Fruit fly (Drosophila melanogaster) whole organism, pupa: Measurements from ENCODE around the gene Taf3.

Experiments
- CG10348 ChIP-seq: fragments of 200-800 bp; sonication (Bioruptor generic); IDR thresholded peaks from 2 replicates; pipeline ENCODE4 v1.3.6; 2022; ENCODE audit warnings: missing biosample characterization, missing genetic modification characterization
- CG12605 ChIP-seq: fragments of 200-800 bp; sonication (Bioruptor generic); IDR thresholded peaks from 2 replicates; pipeline ENCODE4 v1.3.6; 2022; ENCODE audit warnings: missing biosample characterization, missing genetic modification characterization
- CG13204 ChIP-seq: fragments of 200-800 bp; sonication (Bioruptor generic); optimal IDR thresholded peaks from 2 replicates; lab custom pipeline; 2018; ENCODE audit warnings: missing biosample characterization, mild to moderate bottlenecking, missing genetic modification characterization, moderate library complexity
- CG14655 ChIP-seq: fragments of 200-800 bp; sonication (Bioruptor generic); optimal IDR thresholded peaks from 3 replicates; lab custom pipeline; 2017; ENCODE audit warnings: mild to moderate bottlenecking, missing biosample characterization, missing genetic modification reagents, missing genetic modification characterization
- CG15710 ChIP-seq: fragments of 200-800 bp; sonication (Bioruptor generic); optimal IDR thresholded peaks from 2 replicates; lab custom pipeline; 2018; ENCODE audit warnings: missing biosample characterization, mild to moderate bottlenecking, missing genetic modification characterization, moderate library complexity
- CG17806 ChIP-seq: fragments of 200-800 bp; sonication (Bioruptor generic); optimal IDR thresholded peaks from 2 replicates; lab custom pipeline; 2018; ENCODE audit warnings: missing biosample characterization, mild to moderate bottlenecking, missing genetic modification characterization, moderate library complexity
- CG32121 ChIP-seq: fragments of 200-800 bp; sonication (Bioruptor generic); IDR thresholded peaks from 2 replicates; pipeline ENCODE4 v1.3.6; 2022; ENCODE audit warnings: missing biosample characterization, missing genetic modification characterization
- CG34367 ChIP-seq: fragments of 200-800 bp; sonication (Bioruptor generic); optimal IDR thresholded peaks from 2 replicates; lab custom pipeline; 2018; ENCODE audit warnings: missing biosample characterization, mild to moderate bottlenecking, missing genetic modification characterization
- CG4496 ChIP-seq: fragments of 200-800 bp; sonication (Bioruptor generic); IDR thresholded peaks from 3 replicates; pipeline ENCODE4 v1.3.6; 2022; ENCODE audit warnings: missing biosample characterization, missing genetic modification characterization
- CG8159 ChIP-seq: fragments of 200-800 bp; sonication (Bioruptor generic); optimal IDR thresholded peaks from 3 replicates; lab custom pipeline; 2018; ENCODE audit warnings: missing biosample characterization, mild to moderate bottlenecking, missing genetic modification characterization, moderate library complexity
- CG8301 ChIP-seq: fragments of 200-800 bp; sonication (Bioruptor generic); optimal IDR thresholded peaks from 2 replicates; lab custom pipeline; 2018; ENCODE audit warnings: missing biosample characterization, mild to moderate bottlenecking, missing genetic modification characterization
- CG9948 ChIP-seq: fragments of 200-800 bp; sonication (Bioruptor generic); optimal IDR thresholded peaks from 2 replicates; lab custom pipeline; 2018; ENCODE audit warnings: missing biosample characterization, mild to moderate bottlenecking, missing genetic modification characterization, moderate library complexity
- D1 ChIP-seq: fragments of 200-800 bp; sonication (Bioruptor generic); optimal IDR thresholded peaks from 2 replicates; lab custom pipeline; 2018; ENCODE audit warnings: missing biosample characterization, mild to moderate bottlenecking, missing genetic modification characterization, moderate library complexity
- EcR ChIP-seq: fragments of 200-800 bp; sonication (Bioruptor generic); optimal IDR thresholded peaks from 3 replicates; lab custom pipeline; 2019; ENCODE audit warnings: missing biosample characterization, missing genetic modification characterization, mild to moderate bottlenecking, moderate library complexity, missing genetic modification reagents
- Ets98B ChIP-seq: fragments of 200-800 bp; sonication (Bioruptor generic); IDR thresholded peaks from 2 replicates; pipeline ENCODE4 v1.3.6; 2022; ENCODE audit warnings: missing biosample characterization, missing genetic modification characterization
- Pif1A ChIP-seq: fragments of 200-800 bp; sonication (Bioruptor generic); optimal IDR thresholded peaks from 3 replicates; lab custom pipeline; 2016; ENCODE audit warnings: missing biosample characterization, missing genetic modification characterization
- Pif1B ChIP-seq: fragments of 200-800 bp; sonication (Bioruptor generic); optimal IDR thresholded peaks from 3 replicates; lab custom pipeline; 2016; ENCODE audit warnings: missing biosample characterization, missing genetic modification characterization
- Snoo ChIP-seq: fragments of 200-800 bp; sonication (Bioruptor generic); optimal IDR thresholded peaks from 3 replicates; lab custom pipeline; 2017; ENCODE audit warnings: missing biosample characterization, mild to moderate bottlenecking, missing genetic modification characterization, inconsistent platforms
- fd96Ca ChIP-seq: fragments of 200-800 bp; sonication (Bioruptor generic); IDR thresholded peaks from 3 replicates; pipeline ENCODE4 v1.3.6; 2022; ENCODE audit warnings: missing biosample characterization, missing genetic modification characterization
- gl ChIP-seq: fragments of 200-800 bp; sonication (Bioruptor generic); optimal IDR thresholded peaks from 2 replicates; lab custom pipeline; 2018; ENCODE audit warnings: missing biosample characterization, mild to moderate bottlenecking, missing genetic modification characterization
- rn ChIP-seq: fragments of 200-800 bp; sonication (Bioruptor generic); IDR thresholded peaks from 2 replicates; pipeline ENCODE4 v1.3.6; 2022; ENCODE audit warnings: missing biosample characterization, missing genetic modification characterization

The Taf3 gene

DNA sequence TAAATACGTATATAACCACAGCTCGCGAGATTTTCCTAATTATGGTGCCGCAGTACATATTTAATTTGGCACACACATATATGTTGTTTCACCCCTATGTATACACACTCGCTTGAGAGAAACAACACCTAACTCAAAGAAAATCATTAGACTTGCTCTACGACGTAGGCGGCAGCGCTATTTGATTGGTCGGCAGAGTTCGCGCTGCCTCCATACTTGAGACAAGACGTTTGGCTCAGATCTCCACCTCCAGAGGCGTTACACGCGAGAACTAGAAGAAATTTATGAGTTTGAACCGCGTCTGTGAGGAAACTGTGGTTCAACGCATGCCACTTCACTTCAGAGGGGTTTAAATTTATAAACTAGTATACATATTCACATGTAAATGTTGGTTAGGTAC, 43.3 kb downstream of the Taf3 start:
- TF ChIP-seq gl (tag; lab: Kevin White, UChicago), result no peak
- no peak for TF ChIP-seq CG34367 (tag; lab: Kevin White, UChicago)
- TF ChIP-seq CG10348, result no peak
- no peak for TF ChIP-seq D1 (tag; lab: Kevin White, UChicago)
- no peak for TF ChIP-seq CG13204 (GFP tag; lab: Kevin White, UChicago)
- no peak for TF ChIP-seq CG8159
- TF ChIP-seq Snoo (tag; lab: Kevin White, UChicago), result no peak
- no peak for TF ChIP-seq CG15710 (tag; lab: Kevin White, UChicago)
- TF ChIP-seq CG12605 (GFP tag; lab: Robert Waterston, UW), result no peak

- TF ChIP-seq CG8159, result no peak
- no peak for TF ChIP-seq CG34367 (tag; lab: Kevin White, UChicago)
- no peak for TF ChIP-seq EcR (GFP tag; lab: Kevin White, UChicago)
- TF ChIP-seq CG4496 (GFP tag; lab: Robert Waterston, UW), result no peak
- no peak for TF ChIP-seq rn (GFP tag; lab: Robert Waterston, UW)
These were observed 44.9 kb downstream of the Taf3 start for dm6 chr4:421772-422171.

- TF ChIP-seq Ets98B (GFP tag; lab: Robert Waterston, UW) (no peak), CG8301 (tag; lab: Kevin White, UChicago) (no peak), Snoo (tag; lab: Kevin White, UChicago) (no peak), CG17806 (tag; lab: Kevin White, UChicago) (no peak), Pif1B (GFP tag; lab: Kevin White, UChicago) (no peak), CG9948 (tag; lab: Kevin White, UChicago) (no peak), fd96Ca (GFP tag; lab: Robert Waterston, UW) (no peak), CG14655 (no peak), Pif1A (GFP tag; lab: Kevin White, UChicago) (no peak), EcR (GFP tag; lab: Kevin White, UChicago) (no peak), CG12605 (GFP tag; lab: Robert Waterston, UW) (no peak), CG13204 (GFP tag; lab: Kevin White, UChicago) (no peak), CG32121 (no peak), gl (tag; lab: Kevin White, UChicago) (no peak), D1 (tag; lab: Kevin White, UChicago) (no peak), CG4496 (GFP tag; lab: Robert Waterston, UW) (no peak), CG8159 (no peak), CG15710 (tag; lab: Kevin White, UChicago) (no peak), rn (GFP tag; lab: Robert Waterston, UW) (no peak)
These were observed 45.6 kb downstream of the Taf3 start for dm6 chr4:421025-421424.

DNA sequence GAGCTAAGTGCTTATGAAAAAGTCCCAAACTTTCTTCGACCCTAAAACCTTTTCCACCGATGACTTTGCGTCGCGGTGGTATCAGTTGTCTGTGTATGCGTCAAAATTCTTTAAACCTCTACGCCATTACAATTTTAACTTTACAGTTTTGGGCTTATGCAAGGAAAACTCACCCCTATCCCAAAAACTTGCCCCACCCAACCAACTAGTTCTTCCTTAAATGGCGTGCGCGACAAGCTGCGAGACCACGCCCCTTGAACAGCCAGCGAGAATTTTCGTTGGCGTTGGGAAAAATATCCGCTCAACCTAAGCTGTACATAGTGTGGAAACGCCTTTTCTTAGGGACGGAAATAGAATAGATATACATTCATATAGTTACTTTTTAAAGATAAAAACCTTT, 47.9 kb downstream of the Taf3 start:
- TF ChIP-seq fd96Ca (GFP tag; lab: Robert Waterston, UW) (no peak), Snoo (tag; lab: Kevin White, UChicago) (no peak), D1 (tag; lab: Kevin White, UChicago) (no peak), Pif1A (GFP tag; lab: Kevin White, UChicago) (no peak), CG17806 (tag; lab: Kevin White, UChicago) (no peak), EcR (GFP tag; lab: Kevin White, UChicago) (no peak), CG32121 (no peak), rn (GFP tag; lab: Robert Waterston, UW) (no peak), CG13204 (GFP tag; lab: Kevin White, UChicago) (no peak)
- TF ChIP-seq, all 21 proteins: peak for 0

dm6 chr4:416288-416687, 50.3 kb downstream of the Taf3 start:
- TF ChIP-seq CG15710 (tag; lab: Kevin White, UChicago), result no peak
- TF ChIP-seq CG8159, result no peak
- TF ChIP-seq CG12605 (GFP tag; lab: Robert Waterston, UW), result no peak
- TF ChIP-seq D1 (tag; lab: Kevin White, UChicago), result peak; percentile 44

DNA sequence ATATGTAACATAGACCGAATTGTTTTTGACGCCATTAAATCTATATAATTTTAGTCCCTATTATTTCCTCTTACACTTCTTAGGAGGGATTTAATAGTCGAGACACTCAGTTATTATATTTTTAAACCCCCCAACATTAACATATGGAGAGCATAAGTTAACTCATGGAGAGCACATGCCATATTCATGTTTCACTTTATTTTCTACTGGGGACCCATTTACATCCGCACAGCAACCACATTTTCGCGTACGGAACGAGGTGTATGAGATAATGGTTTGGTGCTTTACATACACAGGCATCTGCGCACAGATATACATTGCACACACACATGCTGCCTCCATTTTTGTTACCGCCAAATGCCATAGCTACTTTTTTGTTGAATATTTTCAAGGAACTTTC, 55.1 kb downstream of the Taf3 start:
- TF ChIP-seq CG17806 (tag; lab: Kevin White, UChicago) (no peak), CG9948 (tag; lab: Kevin White, UChicago) (no peak), CG14655 (no peak), CG10348 (no peak), CG8301 (tag; lab: Kevin White, UChicago) (no peak), CG34367 (tag; lab: Kevin White, UChicago) (no peak), CG13204 (GFP tag; lab: Kevin White, UChicago) (no peak), fd96Ca (GFP tag; lab: Robert Waterston, UW) (no peak), gl (tag; lab: Kevin White, UChicago) (no peak), CG32121 (no peak), Snoo (tag; lab: Kevin White, UChicago) (no peak), CG8159 (no peak), CG12605 (GFP tag; lab: Robert Waterston, UW) (no peak), D1 (tag; lab: Kevin White, UChicago) (no peak)
